Worm (Caenorhabditis elegans) whole organism, midembryonic: Measurements from ENCODE around the gene srn-1.

Experiments used
- cog-1 ChIP-seq: sonication (generic microtip); optimal IDR thresholded peaks from 2 replicates; lab custom pipeline; 2016; ENCODE audit warnings: missing genetic modification characterization, missing compliant biosample characterization
- flt-1 ChIP-seq: fragments of 200-800 bp; sonication (Bioruptor generic); IDR thresholded peaks from 2 replicates; pipeline ENCODE4 v1.3.6; 2022; ENCODE audit warnings: missing genetic modification characterization, missing compliant biosample characterization
- klf-2 ChIP-seq: fragments of 200-800 bp; sonication (Bioruptor generic); conservative IDR thresholded peaks from 2 replicates; pipeline ENCODE4 v1.3.6; 2022; ENCODE audit warnings: missing genetic modification reagents, missing genetic modification characterization, missing compliant biosample characterization
- med-1 ChIP-seq: sonication (generic microtip); optimal IDR thresholded peaks from 2 replicates; lab custom pipeline; 2017; ENCODE audit warnings: missing genetic modification characterization, mild to moderate bottlenecking, missing compliant biosample characterization, antibody characterized with exemption, missing genetic modification reagents; ENCODE audit not compliant: insufficient read depth
- tab-1 ChIP-seq: fragments of 200-800 bp; sonication (Bioruptor generic); IDR thresholded peaks from 2 replicates; pipeline ENCODE4 v1.3.6; 2022; ENCODE audit warnings: missing genetic modification characterization, missing compliant biosample characterization
- ztf-23 ChIP-seq: fragments of 200-800 bp; sonication (Bioruptor generic); IDR thresholded peaks from 2 replicates; pipeline ENCODE4 v1.3.6; 2022; ENCODE audit warnings: missing genetic modification reagents, missing genetic modification characterization, missing compliant biosample characterization
- ztf-29 ChIP-seq: fragments of 200-800 bp; sonication (Bioruptor generic); IDR thresholded peaks from 2 replicates; pipeline ENCODE4 v1.3.6; 2022; ENCODE audit warnings: missing genetic modification reagents, missing genetic modification characterization, missing compliant biosample characterization

DNA sequence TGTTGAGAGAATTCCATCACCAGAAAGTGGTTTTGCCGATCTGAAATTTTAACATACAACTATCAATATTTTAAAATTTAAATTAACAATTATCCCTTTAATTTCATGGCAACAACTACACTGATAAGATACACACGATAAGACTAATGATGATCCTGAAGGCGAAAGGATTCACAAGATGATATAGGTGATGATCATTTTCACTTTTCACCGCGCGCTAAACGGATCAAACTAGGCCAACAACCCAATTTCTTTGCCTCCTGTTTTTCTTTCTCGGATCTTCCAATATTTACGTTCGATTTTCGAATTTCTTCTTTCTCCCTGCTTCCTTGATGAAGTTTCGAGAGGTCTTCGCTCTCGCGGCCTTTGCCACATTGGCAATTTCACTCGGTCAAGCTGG, 27.1 kb downstream of the srn-1 start, which contains the start of gene K08B12.1:
- TF ChIP-seq ztf-23 (GFP tag; lab: Robert Waterston, UW) (no peak), ztf-29 (GFP tag; lab: Robert Waterston, UW) (no peak), flt-1 (GFP tag; lab: Robert Waterston, UW) (no peak), tab-1 (GFP tag; lab: Robert Waterston, UW) (no peak), med-1 (GFP tag; lab: Kevin White, UChicago) (no peak), klf-2 (GFP tag; lab: Robert Waterston, UW) (no peak), cog-1 (tag; lab: Kevin White, UChicago) (no peak)
